Fruit fly (Drosophila melanogaster): Measurements from ENCODE around the gene Ndc1.
A peak's percentile ranks its signal among the peaks of the same experiment; 100 is the strongest.

Gene Ndc1

DNA sequence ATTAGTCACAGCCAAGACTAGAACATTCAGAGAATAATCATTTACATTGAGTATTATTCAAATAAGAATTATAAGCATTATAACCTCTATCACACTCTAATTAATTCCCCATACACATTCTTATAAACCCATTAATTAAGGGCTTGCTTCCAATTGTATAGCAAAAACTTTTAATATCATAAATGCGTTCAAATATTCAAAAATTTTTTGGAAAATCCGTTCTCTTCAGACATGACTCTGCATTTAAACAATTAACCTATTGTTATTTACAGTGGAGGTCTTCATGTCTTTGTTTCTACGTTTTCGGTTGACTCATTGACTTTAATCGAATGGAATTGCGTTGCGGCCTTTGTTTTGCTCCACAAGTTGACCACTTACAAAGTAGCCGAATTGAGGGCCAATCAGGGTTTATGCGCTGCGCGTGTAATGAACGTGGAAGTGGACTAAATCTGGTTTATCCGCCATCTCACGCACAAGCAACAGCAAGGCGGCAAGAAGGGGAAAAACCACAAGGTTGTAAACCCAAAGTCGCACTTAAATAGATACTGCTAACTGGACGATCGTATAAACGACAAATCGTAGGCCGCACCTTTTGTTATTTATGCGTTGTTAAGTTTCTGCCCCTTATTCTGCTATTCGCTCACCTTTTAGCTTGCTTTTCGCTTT is 3.2 kb upstream of the Ndc1 start (continued):
- TF ChIP-seq CG17359 (tag; optimal IDR thresholded peaks at IDR 0.05) = peak; percentile 40
- TF ChIP-seq bsh (GFP tag; optimal IDR thresholded peaks at IDR 0.05) = peak in 1 of 2 experiments; percentile 5
- peak; percentile 16 for TF ChIP-seq phol (tag; optimal IDR thresholded peaks at IDR 0.05)
- peak; percentile 79 for TF ChIP-seq ftz-f1 (GFP tag; optimal IDR thresholded peaks at IDR 0.05)
- peak; percentile 56; the same call in 1 of the 2 replicates for TF ChIP-seq E2f1 (GFP tag; IDR thresholded peaks at IDR 0.05)
- TF ChIP-seq PHDP (tag; optimal IDR thresholded peaks at IDR 0.05) = peak; percentile 55
- no peak for TF ChIP-seq CG4282 (GFP tag; optimal IDR thresholded peaks at IDR 0.05)
- no peak for TF ChIP-seq Oaz (GFP tag; IDR thresholded peaks at IDR 0.05)
- peak; percentile 35; the same call in 1 of the 2 replicates for TF ChIP-seq onecut (GFP tag; IDR thresholded peaks at IDR 0.05)
- peak; percentile 90 for TF ChIP-seq Rfx (GFP tag; IDR thresholded peaks at IDR 0.05)
- peak; percentile 52 for TF ChIP-seq CG12071 (GFP tag; optimal IDR thresholded peaks at IDR 0.05)
- TF ChIP-seq al (GFP tag; IDR thresholded peaks at IDR 0.05) = peak; percentile 56
- TF ChIP-seq Chrac-16 (GFP tag; optimal IDR thresholded peaks at IDR 0.05) = peak; percentile 9
- peak; percentile 29 for TF ChIP-seq ind (GFP tag; optimal IDR thresholded peaks at IDR 0.05)
- TF ChIP-seq Gug (GFP tag; IDR thresholded peaks at IDR 0.05) = peak; percentile 42; the same call in 1 of the 4 replicates
- peak; percentile 74 for TF ChIP-seq zfh2 (GFP tag; optimal IDR thresholded peaks at IDR 0.05)
- peak; percentile 11 for TF ChIP-seq Dek (tag; optimal IDR thresholded peaks at IDR 0.05)
- peak; percentile 62 for TF ChIP-seq CG14441 (GFP tag; IDR thresholded peaks at IDR 0.05)
- peak; percentile 82 for TF ChIP-seq schlank (tag; optimal IDR thresholded peaks at IDR 0.05)
- TF ChIP-seq crol (GFP tag; IDR thresholded peaks at IDR 0.05) = peak; percentile 35
- peak; percentile 88 for TF ChIP-seq CG13624 (GFP tag; optimal IDR thresholded peaks at IDR 0.05)

DNA sequence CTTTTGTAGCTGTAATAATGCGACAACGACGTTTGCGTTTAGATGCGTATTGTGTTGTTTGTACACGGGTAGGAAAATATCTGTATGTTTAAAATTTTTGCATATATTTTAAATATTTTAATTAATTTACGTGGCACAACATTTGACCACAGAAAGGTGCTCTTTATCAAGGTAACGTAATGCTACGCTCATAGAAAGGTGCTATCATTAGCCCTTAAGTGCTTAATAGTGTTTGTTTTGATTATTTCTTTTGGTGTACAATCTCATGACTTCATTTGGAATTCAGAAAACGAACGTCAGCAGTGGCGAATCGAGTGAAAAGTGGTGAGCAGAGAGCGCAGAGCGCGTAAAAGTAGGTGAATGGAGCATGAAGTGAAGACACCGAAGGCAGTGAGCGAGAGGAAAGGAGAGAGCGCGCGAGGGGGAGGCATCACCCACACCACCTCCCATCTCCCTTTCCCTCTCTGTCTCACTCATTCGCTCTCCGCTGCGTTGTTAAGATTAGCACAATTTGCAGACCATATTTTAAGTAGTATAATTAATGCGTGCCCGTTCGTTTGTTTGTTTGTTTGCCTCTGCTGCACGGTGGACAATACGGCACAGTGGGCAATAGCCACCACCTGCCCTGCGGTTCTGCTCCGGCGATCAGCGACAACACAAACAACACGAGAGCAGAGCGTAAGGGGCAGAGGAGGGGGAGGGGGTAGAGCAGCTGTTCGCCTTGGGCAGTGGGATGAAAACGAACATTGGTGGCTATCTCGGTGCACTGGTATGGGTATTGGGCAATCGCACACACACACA is 2.3 kb upstream of the Ndc1 start:
- TF ChIP-seq CG8290 (GFP tag; optimal IDR thresholded peaks at IDR 0.05) (no peak), CG8290 (tag; optimal IDR thresholded peaks at IDR 0.05) (peak in 1 of 2 experiments; percentile 78), CG13894 (tag; optimal IDR thresholded peaks at IDR 0.05) (no peak), lov (optimal IDR thresholded peaks at IDR 0.05) (no peak), lov (GFP tag; IDR thresholded peaks at IDR 0.05) (peak; percentile 4; the same call in 1 of the 3 replicates), crol (GFP tag; IDR thresholded peaks at IDR 0.05) (peak; percentile 98), zen (tag; optimal IDR thresholded peaks at IDR 0.05) (no peak), E2f1 (GFP tag; IDR thresholded peaks at IDR 0.05) (peak; percentile 66), CG6272 (GFP tag; IDR thresholded peaks at IDR 0.05) (no peak), CG10979 (tag; optimal IDR thresholded peaks at IDR 0.05) (peak; percentile 27), Fer3 (tag; optimal IDR thresholded peaks at IDR 0.05) (peak; percentile 44), wek (GFP tag; optimal IDR thresholded peaks at IDR 0.05) (no peak), Ravus (GFP tag; IDR thresholded peaks at IDR 0.05) (no peak), CG12236 (GFP tag; optimal IDR thresholded peaks at IDR 0.05) (peak; percentile 2), her (GFP tag; optimal IDR thresholded peaks at IDR 0.05) (no peak), Pdp1 (GFP tag; optimal IDR thresholded peaks at IDR 0.05) (no peak), Atf6 (GFP tag; IDR thresholded peaks at IDR 0.05) (peak; percentile 14; the same call in 1 of the 2 replicates), NC2α (GFP tag; optimal IDR thresholded peaks at IDR 0.05) (no peak), nerfin-1 (tag; optimal IDR thresholded peaks at IDR 0.05) (no peak), bowl (GFP tag; IDR thresholded peaks at IDR 0.05) (no peak; the same call in 1 of the 2 replicates), ERR (GFP tag; optimal IDR thresholded peaks at IDR 0.05) (no peak), H2.0 (GFP tag; IDR thresholded peaks at IDR 0.05) (peak; percentile 61), C15 (GFP tag; IDR thresholded peaks at IDR 0.05) (no peak), chm (GFP tag; IDR thresholded peaks at IDR 0.05) (peak; percentile 68; the same call in 1 of the 2 replicates), lola (GFP tag; optimal IDR thresholded peaks at IDR 0.05) (peak in 1 of 3 experiments; percentile 4), pros (GFP tag; optimal IDR thresholded peaks at IDR 0.05) (peak; percentile 87), tin (GFP tag; optimal IDR thresholded peaks at IDR 0.05) (no peak), Xrp1 (GFP tag; IDR thresholded peaks at IDR 0.05) (peak; percentile 58), CG10959 (GFP tag; IDR thresholded peaks at IDR 0.05) (no peak)
